Worm (Caenorhabditis elegans) whole organism, early embryonic: ENCODE results near the gene Y48A6B.14.

Experiments used
- F13C5.2 ChIP-seq: sonication (generic microtip); optimal IDR thresholded peaks from 2 replicates; lab custom pipeline; 2017; ENCODE audit warnings: mild to moderate bottlenecking, missing genetic modification characterization, inconsistent platforms, missing compliant biosample characterization
- ama-1 ChIP-seq: fragments of 150-350 bp; optimal IDR thresholded peaks from 2 replicates; lab custom pipeline; 2014
- ceh-13 ChIP-seq: fragments of 200-800 bp; sonication (Bioruptor generic); optimal IDR thresholded peaks from 2 replicates; lab custom pipeline; 2018; ENCODE audit warnings: mild to moderate bottlenecking, missing genetic modification characterization, missing compliant biosample characterization
- ceh-36 ChIP-seq: sonication (generic microtip); optimal IDR thresholded peaks from 2 replicates; lab custom pipeline; 2016; ENCODE audit warnings: missing genetic modification characterization, inconsistent platforms, missing compliant biosample characterization
- ets-7 ChIP-seq: sonication (generic microtip); optimal IDR thresholded peaks from 2 replicates; lab custom pipeline; 2016; ENCODE audit warnings: missing genotype, missing genetic modification characterization, missing compliant biosample characterization
- flt-1 ChIP-seq: fragments of 200-800 bp; sonication (Bioruptor generic); IDR thresholded peaks from 2 replicates; pipeline ENCODE4 v1.3.6; 2022; ENCODE audit warnings: missing genetic modification characterization, missing compliant biosample characterization
- hmg-4 ChIP-seq: fragments of 200-800 bp; sonication (Bioruptor generic); optimal IDR thresholded peaks from 2 replicates; lab custom pipeline; 2018; ENCODE audit warnings: mild to moderate bottlenecking, missing genetic modification characterization, missing compliant biosample characterization
- sea-1 ChIP-seq: fragments of 200-800 bp; sonication (Bioruptor generic); conservative IDR thresholded peaks from 2 replicates; pipeline ENCODE4 v1.3.6; 2022; ENCODE audit warnings: missing genetic modification characterization, missing compliant biosample characterization
- tbx-37 ChIP-seq: fragments of 200-800 bp; sonication (Bioruptor generic); conservative IDR thresholded peaks from 2 replicates; pipeline ENCODE4 v1.3.6; 2022; ENCODE audit warnings: missing genetic modification reagents, missing genetic modification characterization, missing compliant biosample characterization

DNA sequence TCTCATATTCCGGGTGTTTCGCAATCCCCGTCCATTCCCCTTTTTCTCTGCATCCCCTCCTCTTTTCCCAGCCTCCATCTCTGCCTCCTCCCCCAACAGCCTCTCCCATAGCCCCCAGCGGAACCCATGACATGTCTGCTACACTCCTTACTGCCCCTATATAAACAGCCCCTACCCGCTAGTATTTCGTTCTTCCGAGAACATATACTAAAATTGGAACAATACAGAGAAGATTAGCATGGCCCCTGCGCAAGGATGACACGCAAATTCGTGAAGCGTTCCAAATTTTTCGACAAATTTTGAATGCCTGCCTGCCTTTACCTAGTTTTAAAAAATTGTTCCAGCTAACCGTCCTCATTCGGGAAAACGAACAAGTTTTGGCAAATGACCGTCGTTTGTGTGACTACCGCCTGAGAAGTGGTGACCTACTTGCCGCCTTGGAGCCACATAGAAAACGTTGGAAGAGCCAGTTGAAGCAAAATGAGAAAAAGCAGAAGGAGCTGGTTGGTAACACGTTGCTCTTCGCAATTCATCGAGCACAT lies 41.8 kb upstream of the Y48A6B.14 start:
- TF ChIP-seq ama-1 (lab: Kevin White, UChicago) (no peak), ceh-36 (tag; lab: Kevin White, UChicago) (peak; percentile 93), tbx-37 (peak; percentile 89), F13C5.2 (tag; lab: Kevin White, UChicago) (peak; percentile 97), hmg-4 (GFP tag; lab: Kevin White, UChicago) (peak; percentile 99), ceh-13 (GFP tag; lab: Kevin White, UChicago) (peak; percentile 87), ets-7 (peak; percentile 84), sea-1 (GFP tag; lab: Robert Waterston, UW) (peak; percentile 95), flt-1 (peak; percentile 86)
